Worm (Caenorhabditis elegans): ENCODE measurements around the gene acc-4.

Gene acc-4

ce11 chrIII:13462138-13462634 is 21.7 kb downstream of the acc-4 start, which contains the start of the genes abcf-2 and T27E9.2:
TSS of gene abcf-2 (minus strand) at chrIII:13462238.
TSS of gene T27E9.2 (minus strand) at chrIII:13462584.
- TF ChIP-seq tbx-2 (tag; optimal IDR thresholded peaks at IDR 0.05) (no peak), npax-4 (tag; optimal IDR thresholded peaks at IDR 0.05) (no peak), ttx-3 (tag; optimal IDR thresholded peaks at IDR 0.05) (no peak), pag-3 (tag; optimal IDR thresholded peaks at IDR 0.05; ENCODE audit: borderline replicate concordance) (no peak), eyg-1 (tag; optimal IDR thresholded peaks at IDR 0.05) (no peak), T23F11.4 (GFP tag; optimal IDR thresholded peaks at IDR 0.05) (no peak), zip-5 (tag; optimal IDR thresholded peaks at IDR 0.05) (no peak), mec-3 (tag; optimal IDR thresholded peaks at IDR 0.05; ENCODE audit: borderline replicate concordance) (no peak), dve-1 (tag; optimal IDR thresholded peaks at IDR 0.05) (no peak)

ce11 chrIII:13461535-13461934 is 22.4 kb downstream of the acc-4 start:
- no peak for TF ChIP-seq sox-2 (GFP tag; IDR thresholded peaks at IDR 0.05)
- TF ChIP-seq lim-6 (tag; optimal IDR thresholded peaks at IDR 0.05) = no peak
- no peak for TF ChIP-seq ceh-6 (GFP tag; optimal IDR thresholded peaks at IDR 0.05)
- no peak for TF ChIP-seq ceh-31 (tag; optimal IDR thresholded peaks at IDR 0.05)
- TF ChIP-seq sdc-2 (tag; optimal IDR thresholded peaks at IDR 0.05) = no peak
- TF ChIP-seq ceh-14 (tag; optimal IDR thresholded peaks at IDR 0.05) = no peak
- no peak for TF ChIP-seq ceh-19 (GFP tag; optimal IDR thresholded peaks at IDR 0.05)
- no peak for TF ChIP-seq pax-1 (tag; optimal IDR thresholded peaks at IDR 0.05)
- no peak for TF ChIP-seq nhr-11 (tag; optimal IDR thresholded peaks at IDR 0.05)
- no peak for TF ChIP-seq unc-86 (tag; optimal IDR thresholded peaks at IDR 0.05)
- TF ChIP-seq unc-55 (GFP tag; optimal IDR thresholded peaks at IDR 0.05) = no peak
- TF ChIP-seq K09A11.1 (tag; optimal IDR thresholded peaks at IDR 0.05; ENCODE audit: insufficient read depth) = no peak
- no peak for TF ChIP-seq hlh-15 (tag; optimal IDR thresholded peaks at IDR 0.05)
- no peak for TF ChIP-seq F13H6.1 (tag; optimal IDR thresholded peaks at IDR 0.05)

- no peak for TF ChIP-seq elt-4 (tag; optimal IDR thresholded peaks at IDR 0.05)
- no peak for TF ChIP-seq dmd-4 (tag; optimal IDR thresholded peaks at IDR 0.05; ENCODE audit: borderline replicate concordance)
- TF ChIP-seq C08G9.2 (tag; optimal IDR thresholded peaks at IDR 0.05) = no peak
- no peak for TF ChIP-seq pha-2 (tag; optimal IDR thresholded peaks at IDR 0.05)
- TF ChIP-seq hlh-13 (GFP tag; optimal IDR thresholded peaks at IDR 0.05) = no peak
- no peak for TF ChIP-seq unc-55 (GFP tag; optimal IDR thresholded peaks at IDR 0.05)
- no peak for TF ChIP-seq nfya-1 (tag; optimal IDR thresholded peaks at IDR 0.05)
- no peak for TF ChIP-seq nhr-232 (tag; optimal IDR thresholded peaks at IDR 0.05)
- TF ChIP-seq zip-5 (tag; optimal IDR thresholded peaks at IDR 0.05) = no peak
- TF ChIP-seq pax-1 (tag; optimal IDR thresholded peaks at IDR 0.05) = no peak
- TF ChIP-seq syd-9 (tag; optimal IDR thresholded peaks at IDR 0.05) = no peak
- no peak for TF ChIP-seq lim-6 (tag; optimal IDR thresholded peaks at IDR 0.05)
- TF ChIP-seq lin-11 (tag; optimal IDR thresholded peaks at IDR 0.05) = no peak
- TF ChIP-seq pqm-1 (tag; optimal IDR thresholded peaks at IDR 0.05) = no peak
- no peak for TF ChIP-seq elt-2 (tag; optimal IDR thresholded peaks at IDR 0.05)
- no peak for TF ChIP-seq hlh-6 (tag; optimal IDR thresholded peaks at IDR 0.05)
These were observed 24.8 kb downstream of the acc-4 start, which contains the start of gene tag-164 for ce11 chrIII:13458978-13459596. TSS of gene tag-164 (plus strand) at chrIII:13459546.

ce11 chrIII:13457305-13457704 is 26.6 kb downstream of the acc-4 start:
- TF ChIP-seq ceh-19 (GFP tag; optimal IDR thresholded peaks at IDR 0.05) (no peak), fkh-6 (tag; optimal IDR thresholded peaks at IDR 0.05) (no peak), ceh-9 (tag; optimal IDR thresholded peaks at IDR 0.05) (no peak), hlh-6 (tag; optimal IDR thresholded peaks at IDR 0.05) (no peak), ttx-3 (tag; optimal IDR thresholded peaks at IDR 0.05) (no peak), ahr-1 (tag; optimal IDR thresholded peaks at IDR 0.05) (no peak), ets-4 (tag; optimal IDR thresholded peaks at IDR 0.05) (no peak), npax-4 (tag; optimal IDR thresholded peaks at IDR 0.05) (no peak), rnt-1 (tag; optimal IDR thresholded peaks at IDR 0.05) (no peak), fax-1 (tag; optimal IDR thresholded peaks at IDR 0.05) (no peak), odd-2 (tag; optimal IDR thresholded peaks at IDR 0.05) (no peak), lin-11 (tag; optimal IDR thresholded peaks at IDR 0.05) (no peak), pax-1 (tag; optimal IDR thresholded peaks at IDR 0.05) (no peak), lim-6 (tag; optimal IDR thresholded peaks at IDR 0.05) (no peak), ceh-24 (tag; optimal IDR thresholded peaks at IDR 0.05) (no peak), pag-3 (tag; optimal IDR thresholded peaks at IDR 0.05; ENCODE audit: borderline replicate concordance) (no peak)

Measured in whole organism, late embryonic.